Worm (Caenorhabditis elegans): ENCODE data around the gene hlh-6.

DNA sequence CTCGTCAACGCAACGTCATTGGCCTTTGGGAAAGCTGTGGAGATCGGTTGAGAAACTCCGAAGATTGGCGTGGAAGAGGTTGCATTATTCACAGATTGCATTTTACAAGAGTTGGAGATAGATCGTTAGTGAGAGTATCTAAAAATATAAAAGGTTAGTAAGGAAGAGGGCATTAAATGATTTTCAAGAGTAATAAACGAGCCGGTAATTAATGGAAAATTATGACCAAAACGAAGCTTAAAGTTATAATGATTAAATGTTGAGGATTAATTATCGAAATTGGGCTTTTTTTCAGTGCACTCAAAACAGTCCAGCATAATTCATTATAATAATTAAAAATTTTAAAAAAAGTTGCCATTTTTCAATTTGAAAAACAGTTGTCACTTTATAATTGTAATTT lies 5.3 kb downstream of the hlh-6 start, which contains the start of gene pap-2:
- TF ChIP-seq ama-1 (optimal IDR thresholded peaks at IDR 0.05) (no peak), hnd-1 (tag; optimal IDR thresholded peaks at IDR 0.05) (no peak)
